Fruit fly (Drosophila melanogaster) whole organism, wandering third instar larva: Measurements from ENCODE around the gene mdu.

Source experiments
- Abd-B ChIP-seq: fragments of >200 bp; optimal IDR thresholded peaks from 2 replicates; lab custom pipeline; 2017; ENCODE audit warnings: missing biosample characterization, missing genetic modification characterization
- CG32264 ChIP-seq: fragments of 200-800 bp; sonication (Bioruptor generic); optimal IDR thresholded peaks from 2 replicates; lab custom pipeline; 2016; ENCODE audit warnings: missing biosample characterization, missing genetic modification characterization
- CG9705 ChIP-seq: fragments of 200-800 bp; sonication (Bioruptor generic); optimal IDR thresholded peaks from 2 replicates; lab custom pipeline; 2018; ENCODE audit warnings: missing biosample characterization, mild to moderate bottlenecking, missing genetic modification characterization
- CrebA ChIP-seq: fragments of 200-800 bp; sonication (Bioruptor generic); optimal IDR thresholded peaks from 2 replicates; lab custom pipeline; 2016; ENCODE audit warnings: missing biosample characterization, mild to moderate bottlenecking, missing genetic modification characterization, borderline replicate concordance
- Dfd ChIP-seq: fragments of >200 bp; optimal IDR thresholded peaks from 2 replicates; lab custom pipeline; 2017; ENCODE audit warnings: missing biosample characterization, missing genetic modification characterization
- Dif ChIP-seq: fragments of 200-275, 200-300 bp; sonication (Bioruptor generic); optimal IDR thresholded peaks from 2 replicates; lab custom pipeline; 2018; ENCODE audit warnings: missing biosample characterization, missing genetic modification characterization; ENCODE audit not compliant: partially characterized antibody
- GATAd ChIP-seq: sonication (Bioruptor generic); optimal IDR thresholded peaks from 2 replicates; lab custom pipeline; 2016; ENCODE audit warnings: missing biosample characterization, missing genetic modification characterization
- HLH106 ChIP-seq: fragments of 200-800 bp; optimal IDR thresholded peaks from 3 replicates; lab custom pipeline; 2019; ENCODE audit warnings: missing biosample characterization, mild to moderate bottlenecking, missing genetic modification characterization, moderate library complexity
- Jra ChIP-seq: sonication (Bioruptor generic); optimal IDR thresholded peaks from 2 replicates; lab custom pipeline; 2016; ENCODE audit warnings: missing biosample characterization, missing genetic modification characterization
- Myc ChIP-seq: fragments of >200 bp; optimal IDR thresholded peaks from 2 replicates; lab custom pipeline; 2017
- OdsH ChIP-seq: fragments of 200-800 bp; sonication (Bioruptor generic); optimal IDR thresholded peaks from 2 replicates; lab custom pipeline; 2016; ENCODE audit warnings: missing biosample characterization, mild to moderate bottlenecking, missing genetic modification characterization
- Rel ChIP-seq, 2 experiments: fragments of 200-800 bp; sonication (Bioruptor generic) in 1 of 2; optimal IDR thresholded peaks; 2 replicates in 1 of 2; 3 replicates in 1 of 2; lab custom pipeline; 2016 to 2019; ENCODE audit warnings: mild to moderate bottlenecking in 2 of 2, missing biosample characterization in 2 of 2, missing genetic modification characterization in 2 of 2, moderate library complexity in 1 of 2
- br ChIP-seq: fragments of 200-800 bp; sonication (Bioruptor generic); optimal IDR thresholded peaks from 2 replicates; lab custom pipeline; 2016; ENCODE audit warnings: missing biosample characterization, missing genetic modification characterization
- dl ChIP-seq, 2 experiments: fragments of 175-275, 200-275 bp in 1 of 2; fragments of 200-275 bp in 1 of 2; sonication (Bioruptor generic); optimal IDR thresholded peaks; lab custom pipeline; 2018; ENCODE audit warnings: mild to moderate bottlenecking in 2 of 2, missing biosample characterization in 2 of 2, missing genetic modification characterization in 2 of 2, moderate library complexity in 2 of 2; ENCODE audit not compliant: partially characterized antibody in 2 of 2, insufficient read depth in 1 of 2
- dmrt93B ChIP-seq: fragments of 200-800 bp; sonication (Bioruptor generic); optimal IDR thresholded peaks from 2 replicates; lab custom pipeline; 2018; ENCODE audit warnings: missing biosample characterization, mild to moderate bottlenecking, missing genetic modification characterization
- foxo ChIP-seq, 2 experiments: fragments of 200-800 bp; sonication (Bioruptor generic); optimal IDR thresholded peaks; 2 replicates in 1 of 2; 3 replicates in 1 of 2; lab custom pipeline; 2016 to 2017; ENCODE audit warnings: missing biosample characterization in 2 of 2, missing genetic modification characterization in 2 of 2
- h ChIP-seq: fragments of 200-800 bp; sonication (Bioruptor generic); optimal IDR thresholded peaks from 3 replicates; lab custom pipeline; 2016; ENCODE audit warnings: missing biosample characterization, mild to moderate bottlenecking, missing genetic modification characterization
- lola ChIP-seq: fragments of >200 bp; optimal IDR thresholded peaks from 2 replicates; lab custom pipeline; 2017; ENCODE audit warnings: missing biosample characterization, missing genetic modification characterization
- pan ChIP-seq: fragments of >200 bp; optimal IDR thresholded peaks from 2 replicates; lab custom pipeline; 2017
- psq ChIP-seq: fragments of 200-800 bp; sonication (Bioruptor generic); optimal IDR thresholded peaks from 3 replicates; lab custom pipeline; 2017; ENCODE audit warnings: missing biosample characterization, mild to moderate bottlenecking, missing genetic modification characterization, moderate library complexity
- sage ChIP-seq: fragments of 200-800 bp; sonication (Bioruptor generic); optimal IDR thresholded peaks from 2 replicates; lab custom pipeline; 2016; ENCODE audit warnings: missing biosample characterization, mild to moderate bottlenecking, missing genetic modification characterization
- sv ChIP-seq: fragments of 200-800 bp; sonication (Bioruptor generic); optimal IDR thresholded peaks from 3 replicates; lab custom pipeline; 2016; ENCODE audit warnings: missing biosample characterization, missing genetic modification characterization
- woc ChIP-seq: sonication (Bioruptor generic); optimal IDR thresholded peaks from 2 replicates; lab custom pipeline; 2016; ENCODE audit warnings: missing biosample characterization, mild to moderate bottlenecking, missing genetic modification characterization

mdu gene

DNA sequence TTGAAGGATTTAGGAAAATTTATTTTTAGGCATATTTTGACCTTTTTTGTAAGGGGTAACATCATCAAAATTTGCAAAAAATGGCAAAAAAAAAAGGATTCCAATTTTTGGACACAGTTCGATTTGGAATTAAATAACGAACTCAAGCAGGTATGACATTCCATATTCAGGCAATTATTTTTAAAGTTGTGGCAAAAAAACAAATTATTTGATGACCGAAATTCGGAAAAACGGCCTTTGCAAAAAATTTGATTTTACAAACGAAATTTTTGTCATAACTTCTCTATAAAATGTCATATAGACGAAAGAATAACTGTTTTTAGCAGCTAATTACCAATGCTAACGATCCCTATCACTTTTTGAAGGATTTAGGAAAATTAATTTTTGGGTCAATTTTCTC, 48.2 kb downstream of the mdu start:
- TF ChIP-seq Dfd (GFP tag; lab: Kevin White, UChicago), result peak; percentile 93

DNA sequence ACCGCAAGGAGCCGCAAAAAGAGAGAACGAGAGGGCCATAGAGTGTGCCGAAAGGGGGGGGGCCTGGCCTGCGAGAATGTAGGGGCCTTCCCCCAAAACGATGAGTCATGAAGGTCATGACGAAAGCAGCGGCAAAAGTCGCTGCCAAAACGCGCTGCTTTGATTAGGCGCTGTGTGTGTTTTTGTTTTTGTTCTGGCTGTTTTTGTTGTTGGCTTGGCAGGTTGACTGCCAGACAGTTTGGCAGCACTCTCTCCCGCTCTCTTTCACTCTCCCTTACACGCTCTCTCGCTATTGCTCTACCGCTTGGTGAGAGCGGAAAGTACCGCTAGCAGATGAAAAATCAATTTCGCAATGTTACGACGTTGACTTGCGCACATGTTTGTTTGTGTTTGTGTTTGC, 49.1 kb downstream of the mdu start:
- TF ChIP-seq Myc (lab: Kevin White, UChicago) (no peak), Rel (GFP tag; optimal IDR thresholded peaks at IDR 0.05; lab: Kevin White, UChicago) (no peak), Rel (tag; optimal IDR thresholded peaks at IDR 0.05; lab: Kevin White, UChicago) (peak; percentile 72), dl (GFP tag; optimal IDR thresholded peaks at IDR 0.05; lab: Kevin White, UChicago; ENCODE audit: insufficient read depth in 1 of 2, partially characterized antibody in 2 of 2) (peak in 1 of 2 experiments; percentile 5)
- TF ChIP-seq, all 38 proteins: peak for 2

DNA sequence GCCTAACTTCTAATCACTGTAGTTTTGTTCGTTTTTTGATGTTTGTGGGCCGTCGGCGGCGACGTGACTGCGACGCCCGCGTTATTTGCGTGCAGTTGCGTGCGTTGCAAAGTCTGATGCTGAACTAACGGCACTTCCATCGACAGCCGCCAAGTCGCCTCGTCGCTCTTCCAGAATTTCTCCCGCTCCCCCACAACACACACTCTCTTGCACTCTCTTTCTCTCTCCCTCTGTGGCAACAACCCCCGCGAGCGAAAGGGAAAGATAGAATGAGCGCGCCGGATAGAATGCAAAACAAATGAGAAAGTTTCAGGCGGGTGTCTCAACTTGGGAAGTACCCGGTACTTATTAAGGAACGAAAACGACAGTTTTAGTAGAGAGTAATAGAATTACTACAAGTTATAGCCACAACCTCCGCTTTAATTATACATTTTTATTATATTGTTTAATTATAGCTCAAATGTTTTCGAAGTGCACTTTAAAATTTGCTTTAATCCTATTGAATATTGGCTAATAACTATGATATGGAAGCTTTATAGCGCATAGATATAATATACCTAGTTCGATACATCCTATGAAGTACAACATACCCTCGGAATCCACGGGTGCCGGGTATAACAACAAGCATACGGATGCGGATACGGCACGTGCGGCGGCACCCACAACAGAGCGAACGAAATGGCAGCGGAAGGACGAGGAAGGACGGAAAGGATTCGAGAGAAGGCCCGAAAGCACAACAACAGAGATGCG, 50.0 kb downstream of the mdu start:
- TF ChIP-seq dmrt93B (no peak), pan (lab: Kevin White, UChicago) (peak; percentile 22), dl (GFP tag; optimal IDR thresholded peaks at IDR 0.05; lab: Kevin White, UChicago; ENCODE audit: insufficient read depth in 1 of 2, partially characterized antibody in 2 of 2) (peak in 1 of 2 experiments; percentile 30)

- TF ChIP-seq br (GFP tag; lab: Kevin White, UChicago) (no peak), psq (no peak), sage (GFP tag; lab: Kevin White, UChicago) (no peak), Rel (GFP tag; optimal IDR thresholded peaks at IDR 0.05; lab: Kevin White, UChicago) (no peak), Rel (tag; optimal IDR thresholded peaks at IDR 0.05; lab: Kevin White, UChicago) (no peak), Abd-B (GFP tag; lab: Kevin White, UChicago) (no peak), Dif (GFP tag; lab: Kevin White, UChicago) (no peak), CG32264 (GFP tag; lab: Kevin White, UChicago) (no peak), OdsH (GFP tag; lab: Kevin White, UChicago) (no peak), h (GFP tag; lab: Kevin White, UChicago) (no peak), Myc (lab: Kevin White, UChicago) (no peak), sv (GFP tag; lab: Kevin White, UChicago) (no peak), CG9705 (GFP tag; lab: Kevin White, UChicago) (no peak), dl (GFP tag; optimal IDR thresholded peaks at IDR 0.05; lab: Kevin White, UChicago; ENCODE audit: insufficient read depth in 1 of 2, partially characterized antibody in 2 of 2) (no peak), HLH106 (tag; lab: Kevin White, UChicago) (peak; percentile 26), GATAd (no peak), woc (GFP tag; lab: Kevin White, UChicago) (peak; percentile 8)
These were observed 50.7 kb downstream of the mdu start for dm6 chrX:12547657-12548056.

DNA sequence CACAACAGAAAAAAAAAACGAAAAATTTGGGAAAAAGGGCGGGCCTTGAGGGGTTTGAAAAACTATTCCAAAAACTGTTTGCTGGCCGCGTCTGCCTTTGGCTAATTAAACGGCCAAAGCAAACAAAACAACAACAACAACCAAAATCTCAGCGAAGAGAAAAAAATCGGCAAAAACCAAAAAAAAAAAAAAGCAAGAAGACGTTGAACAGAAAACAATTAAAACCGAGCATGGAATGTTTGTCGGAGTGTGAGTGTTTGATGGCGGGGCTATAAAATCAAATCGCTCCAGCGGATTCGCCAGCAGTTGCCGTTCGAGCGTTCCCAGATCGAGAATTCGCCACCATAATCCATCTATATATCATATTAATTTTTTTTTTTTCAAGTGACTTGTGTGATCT, 55.8 kb downstream of the mdu start, which contains the start of gene Cpr11B:
Cpr11B (plus strand) TSS at position 301 of the 400 bp plus-strand sequence.
- TF ChIP-seq Jra (GFP tag; lab: Kevin White, UChicago) (no peak), HLH106 (tag; lab: Kevin White, UChicago) (no peak), Myc (lab: Kevin White, UChicago) (no peak), lola (GFP tag; lab: Kevin White, UChicago) (no peak), foxo (GFP tag; optimal IDR thresholded peaks at IDR 0.05; lab: Kevin White, UChicago) (no peak), Rel (GFP tag; optimal IDR thresholded peaks at IDR 0.05; lab: Kevin White, UChicago) (no peak), Rel (tag; optimal IDR thresholded peaks at IDR 0.05; lab: Kevin White, UChicago) (no peak), CG9705 (GFP tag; lab: Kevin White, UChicago) (no peak), woc (GFP tag; lab: Kevin White, UChicago) (no peak), sage (GFP tag; lab: Kevin White, UChicago) (no peak), CG32264 (GFP tag; lab: Kevin White, UChicago) (no peak), CrebA (GFP tag; lab: Kevin White, UChicago) (no peak)
- TF ChIP-seq, all 38 proteins: peak for 0
